Fruit fly (Drosophila melanogaster) Kc167 (cell line): ENCODE results near the gene Pgd.
A peak's percentile ranks its signal among the peaks of the same experiment; 100 is the strongest.

Experiments used
- Myc ChIP-seq: fragments of >200 bp; optimal IDR thresholded peaks from 2 replicates; lab custom pipeline; 2017; ENCODE audit warnings: missing external identifiers
- Sin3A ChIP-seq: fragments of >200 bp; optimal IDR thresholded peaks from 2 replicates; lab custom pipeline; 2018; ENCODE audit warnings: missing external identifiers
- h ChIP-seq: fragments of >200 bp; optimal IDR thresholded peaks from 3 replicates; lab custom pipeline; 2018; ENCODE audit warnings: missing external identifiers
- insv ChIP-seq: fragments of >200 bp; optimal IDR thresholded peaks from 3 replicates; lab custom pipeline; 2018; ENCODE audit warnings: missing external identifiers
- psq ChIP-seq: fragments of >200 bp; optimal IDR thresholded peaks from 2 replicates; lab custom pipeline; 2017; ENCODE audit warnings: missing external identifiers
- ttk ChIP-seq: sonication (Bioruptor generic); optimal IDR thresholded peaks from 2 replicates; lab custom pipeline; 2017; ENCODE audit warnings: missing external identifiers

The Pgd gene

DNA sequence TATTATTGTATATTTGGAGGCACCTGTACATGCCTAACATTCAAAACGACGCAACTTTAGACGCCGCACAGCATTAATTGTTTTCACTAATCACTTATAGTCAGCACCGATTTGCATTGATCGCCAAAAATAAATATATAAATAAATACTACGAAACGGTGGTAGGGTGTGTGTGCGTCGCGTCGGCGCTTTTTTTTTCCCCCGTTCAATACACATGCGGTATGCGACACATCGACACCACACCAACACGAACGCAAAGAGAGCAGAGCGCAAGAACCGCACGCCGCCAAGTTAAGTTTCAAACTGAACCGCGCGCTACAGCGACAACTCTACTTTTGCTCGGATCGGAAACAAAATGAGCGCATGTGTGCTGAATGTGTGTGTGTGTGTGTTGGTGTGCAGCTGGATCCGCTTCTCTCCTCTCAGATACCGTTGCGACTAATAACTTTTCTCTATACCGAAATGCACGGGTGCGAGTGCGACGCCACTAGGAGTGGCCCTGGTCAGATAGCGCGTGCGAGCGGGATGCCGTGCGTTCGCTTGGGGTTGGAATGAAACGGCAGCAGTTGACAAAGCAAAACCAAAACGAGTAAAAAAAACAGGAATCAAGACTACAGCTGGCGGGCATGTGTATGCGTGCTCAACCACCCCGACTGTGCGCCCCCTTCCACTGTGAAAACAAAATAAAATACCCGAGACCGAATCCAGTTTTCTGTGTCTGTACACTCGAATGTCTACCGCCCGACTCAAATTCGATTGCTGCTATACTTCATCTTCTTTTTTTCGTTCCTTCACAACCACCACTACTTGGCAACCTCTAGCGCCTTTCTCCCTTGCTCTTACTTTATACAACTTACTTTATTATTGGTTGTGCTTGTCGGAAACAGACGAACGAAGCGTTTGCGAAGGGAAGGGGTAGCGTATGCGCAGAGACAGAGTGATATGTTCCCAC, 21.6 kb upstream of the Pgd start, which contains the start of gene ph-d:
ph-d (minus strand) TSS at position 274 of the 952 bp plus-strand sequence.
- TF ChIP-seq ttk (lab: Kevin White, UChicago), result no peak
- TF ChIP-seq psq, result no peak
- no peak for TF ChIP-seq insv (lab: Kevin White, UChicago)
- TF ChIP-seq Myc (lab: Kevin White, UChicago), result no peak
- no peak for TF ChIP-seq Sin3A (lab: Kevin White, UChicago)
- no peak for TF ChIP-seq h (lab: Kevin White, UChicago)

DNA sequence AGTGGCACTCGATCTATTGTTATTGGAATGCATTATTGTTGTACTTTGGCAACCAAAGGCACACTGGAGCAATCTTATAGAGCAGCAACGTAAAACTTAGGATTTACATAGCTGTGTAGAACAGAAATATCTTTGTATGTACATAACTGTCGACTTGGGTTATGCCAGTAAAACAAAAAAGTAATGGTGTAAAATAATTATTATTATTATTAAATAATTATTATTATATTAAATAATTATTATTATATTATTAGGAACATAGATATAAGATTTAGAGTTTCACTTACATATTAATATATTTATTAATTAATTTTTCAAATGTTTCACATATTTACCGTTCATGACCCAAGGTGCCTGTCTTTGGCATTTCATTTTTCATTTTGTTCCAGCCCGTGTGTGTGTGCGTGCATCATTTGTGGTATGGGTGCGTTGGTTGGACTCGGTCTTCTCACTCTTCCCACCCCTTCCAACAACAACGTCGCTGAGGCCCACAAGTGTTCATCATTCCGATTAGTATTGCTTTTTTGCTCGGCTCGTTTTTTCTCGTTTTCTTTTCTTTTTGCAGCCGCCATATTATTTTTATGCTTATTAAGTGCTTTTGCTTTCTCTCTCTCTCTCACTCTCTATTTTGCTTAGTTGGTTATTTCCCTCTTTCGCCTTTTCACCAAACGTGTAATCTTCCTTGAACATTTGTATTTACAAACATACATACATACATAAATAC, 20.8 kb upstream of the Pgd start:
- TF ChIP-seq ttk (lab: Kevin White, UChicago) (no peak), h (lab: Kevin White, UChicago) (no peak), psq (peak; percentile 51)

DNA sequence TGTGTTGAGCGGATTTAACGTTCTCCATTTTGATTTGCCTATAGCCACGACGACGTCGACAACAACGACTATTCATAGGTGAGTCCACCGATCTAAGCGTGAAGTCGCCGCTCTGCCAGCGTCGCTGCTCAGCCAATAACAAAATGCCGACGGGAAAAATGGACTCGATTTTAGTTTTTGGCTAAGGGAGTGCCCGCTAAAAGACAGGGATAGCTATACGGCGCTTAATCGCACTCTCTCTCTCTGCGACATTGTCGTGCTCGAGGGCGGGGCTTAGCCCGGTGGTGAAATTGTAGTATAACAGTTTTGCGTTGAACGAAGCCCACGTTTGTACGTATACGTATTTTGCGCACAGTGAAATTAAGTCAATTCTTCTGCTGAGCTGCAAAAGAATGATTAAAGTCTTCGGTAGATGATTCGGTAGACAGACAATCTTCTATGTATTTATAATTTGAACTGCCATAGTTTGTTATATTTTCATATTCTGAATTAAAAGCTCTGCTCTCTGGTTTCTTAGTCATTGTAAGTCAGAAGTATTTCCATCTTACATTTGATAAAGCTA, 19.3 kb upstream of the Pgd start:
- TF ChIP-seq insv (lab: Kevin White, UChicago), result no peak
- TF ChIP-seq Myc (lab: Kevin White, UChicago), result no peak
- no peak for TF ChIP-seq ttk (lab: Kevin White, UChicago)
- no peak for TF ChIP-seq h (lab: Kevin White, UChicago)
- TF ChIP-seq psq, result no peak
- no peak for TF ChIP-seq Sin3A (lab: Kevin White, UChicago)

DNA sequence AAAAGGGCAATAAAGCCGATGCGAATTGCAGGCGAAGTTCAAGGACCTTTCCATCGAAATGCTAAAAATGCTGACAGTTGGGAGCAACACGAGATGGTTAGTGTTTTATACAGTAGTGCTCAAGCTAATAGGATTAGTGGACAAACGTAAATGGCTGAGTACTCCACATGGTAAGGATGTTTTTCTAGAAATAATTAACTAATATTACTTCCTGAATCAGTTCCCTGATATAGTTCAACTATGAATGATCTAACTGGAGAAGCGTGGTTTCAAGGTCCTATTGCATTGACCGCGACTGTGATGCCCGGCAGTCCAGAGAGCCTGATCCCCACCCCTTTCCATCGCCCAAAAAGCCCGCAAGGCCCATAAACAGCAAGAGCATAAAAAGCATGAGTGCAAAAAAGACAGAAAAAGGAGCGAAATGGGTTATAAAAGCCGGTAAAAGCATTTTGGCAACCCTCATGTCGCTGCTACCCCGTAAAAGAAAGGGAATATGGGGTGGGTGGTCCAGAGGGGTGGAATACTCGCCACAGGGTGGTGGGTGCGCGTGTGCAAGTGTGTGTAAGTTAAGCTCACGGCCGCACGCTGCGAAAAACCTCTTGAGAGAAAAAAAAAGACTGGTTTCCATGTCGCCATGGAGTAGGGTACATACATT, 10.6 kb upstream of the Pgd start:
- no peak for TF ChIP-seq ttk (lab: Kevin White, UChicago)
- TF ChIP-seq Sin3A (lab: Kevin White, UChicago), result no peak
- TF ChIP-seq psq, result no peak
- no peak for TF ChIP-seq insv (lab: Kevin White, UChicago)
- no peak for TF ChIP-seq h (lab: Kevin White, UChicago)
- no peak for TF ChIP-seq Myc (lab: Kevin White, UChicago)

DNA sequence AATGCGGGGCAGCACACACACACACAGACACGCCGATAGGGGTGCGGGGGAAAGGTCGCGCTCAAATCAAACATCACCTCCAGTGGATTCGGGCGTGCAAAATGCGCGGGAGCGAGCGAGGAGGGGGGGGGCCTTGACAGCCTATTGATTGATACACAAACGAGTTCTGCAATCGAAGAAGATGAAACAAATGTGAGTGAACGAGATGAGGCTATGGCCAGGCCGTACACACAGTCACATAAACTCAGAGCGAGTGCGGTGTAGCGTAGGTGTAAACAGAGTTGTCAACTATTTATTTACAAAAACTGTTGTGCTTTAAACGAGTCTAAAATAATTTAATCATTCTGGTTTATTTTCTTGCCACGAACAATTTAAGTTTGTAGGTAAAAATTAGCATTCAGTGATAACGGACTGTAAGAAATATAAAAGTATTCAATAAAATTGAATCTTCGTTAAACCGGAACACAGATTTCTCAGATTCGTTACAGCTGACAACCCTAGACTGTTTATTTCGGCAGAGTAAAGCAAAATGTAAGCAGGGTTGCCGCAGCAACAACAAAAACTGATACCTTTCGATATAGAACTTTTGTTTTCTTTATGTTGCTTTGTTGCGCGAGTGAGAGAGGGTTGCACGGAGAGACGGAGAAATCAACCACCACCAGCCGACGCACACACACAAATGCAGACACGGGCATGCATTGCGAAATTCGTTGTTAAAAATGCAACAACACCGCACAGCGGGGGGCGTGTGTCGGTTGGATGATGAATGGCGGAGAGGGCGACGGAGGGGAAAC, 9.8 kb upstream of the Pgd start:
- TF ChIP-seq psq, result no peak
- peak; percentile 81 for TF ChIP-seq ttk (lab: Kevin White, UChicago)

DNA sequence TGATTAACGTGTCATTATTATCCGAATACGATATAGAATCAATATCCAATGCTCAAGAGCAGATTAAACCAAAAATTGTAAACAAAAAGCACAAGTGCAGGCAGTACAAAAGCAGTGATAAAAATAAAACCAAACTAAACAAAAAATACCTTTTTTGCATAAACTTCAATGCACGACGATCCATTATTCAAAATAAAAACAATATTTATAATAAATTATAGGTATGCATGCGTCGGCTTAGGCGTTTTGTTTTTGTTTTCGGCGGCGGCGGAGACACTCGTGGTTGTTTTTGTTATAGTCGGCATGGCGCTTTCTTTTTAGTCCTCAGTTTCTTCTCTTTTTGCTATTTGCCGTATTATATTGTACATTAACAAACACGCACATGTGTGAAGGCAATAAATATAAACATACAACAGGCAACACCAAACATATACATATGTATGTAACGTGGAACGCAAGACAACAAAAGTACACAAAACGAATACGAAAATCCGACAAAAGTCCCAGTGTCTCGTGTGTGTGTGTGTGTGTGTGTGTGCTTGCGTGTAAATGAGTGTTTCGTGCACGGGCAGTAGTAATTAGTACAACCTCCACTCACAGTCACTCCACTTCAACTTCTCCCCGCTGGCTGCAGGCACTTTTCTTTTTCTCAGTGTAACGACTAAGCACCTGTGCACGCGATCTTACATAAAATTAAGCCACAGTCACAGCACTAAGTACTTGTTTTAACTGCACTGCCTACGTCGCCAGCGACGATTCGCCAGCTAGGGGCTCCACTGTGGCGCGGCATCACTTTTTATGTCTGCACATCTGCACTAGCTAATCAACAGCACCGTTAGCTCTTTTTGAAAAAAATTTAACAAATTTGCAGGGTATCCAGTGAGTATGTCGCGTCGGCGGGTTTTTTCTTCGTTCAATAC, 8.8 kb upstream of the Pgd start:
- TF ChIP-seq insv (lab: Kevin White, UChicago), result no peak
- no peak for TF ChIP-seq Myc (lab: Kevin White, UChicago)
- no peak for TF ChIP-seq h (lab: Kevin White, UChicago)
- no peak for TF ChIP-seq ttk (lab: Kevin White, UChicago)
- TF ChIP-seq psq, result no peak
- TF ChIP-seq Sin3A (lab: Kevin White, UChicago), result no peak

DNA sequence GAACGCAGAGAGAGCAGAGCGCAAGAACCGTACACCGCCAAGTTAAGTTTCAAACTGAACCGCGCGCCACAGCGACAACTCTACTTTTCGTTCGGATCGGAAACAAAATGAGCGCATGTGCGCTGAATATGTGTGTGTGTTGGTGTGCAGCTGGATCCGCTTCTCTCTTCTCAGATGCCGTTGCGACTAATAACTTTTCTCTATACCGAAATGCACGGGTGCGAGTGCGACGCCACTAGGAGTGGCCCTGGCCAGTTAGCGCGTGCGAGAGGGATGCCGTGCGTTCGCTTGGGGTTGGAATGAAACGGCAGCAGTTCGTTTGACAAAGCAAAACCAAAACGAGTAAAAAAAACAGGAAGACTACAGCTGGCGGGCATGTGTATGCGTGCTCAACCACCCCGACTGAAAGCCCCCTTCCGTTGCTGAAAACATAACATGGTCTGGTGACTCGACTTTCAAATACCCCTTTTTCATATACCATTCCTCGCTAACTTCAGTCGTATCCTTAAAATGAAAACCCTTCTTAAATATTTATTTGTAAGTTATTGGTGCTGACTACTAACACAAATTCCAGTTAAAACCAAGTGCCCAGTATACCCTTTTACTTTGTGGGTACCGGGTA, 8.0 kb upstream of the Pgd start:
- TF ChIP-seq psq (no peak), insv (lab: Kevin White, UChicago) (no peak), h (lab: Kevin White, UChicago) (no peak), ttk (lab: Kevin White, UChicago) (no peak), Sin3A (lab: Kevin White, UChicago) (no peak), Myc (lab: Kevin White, UChicago) (no peak)

DNA sequence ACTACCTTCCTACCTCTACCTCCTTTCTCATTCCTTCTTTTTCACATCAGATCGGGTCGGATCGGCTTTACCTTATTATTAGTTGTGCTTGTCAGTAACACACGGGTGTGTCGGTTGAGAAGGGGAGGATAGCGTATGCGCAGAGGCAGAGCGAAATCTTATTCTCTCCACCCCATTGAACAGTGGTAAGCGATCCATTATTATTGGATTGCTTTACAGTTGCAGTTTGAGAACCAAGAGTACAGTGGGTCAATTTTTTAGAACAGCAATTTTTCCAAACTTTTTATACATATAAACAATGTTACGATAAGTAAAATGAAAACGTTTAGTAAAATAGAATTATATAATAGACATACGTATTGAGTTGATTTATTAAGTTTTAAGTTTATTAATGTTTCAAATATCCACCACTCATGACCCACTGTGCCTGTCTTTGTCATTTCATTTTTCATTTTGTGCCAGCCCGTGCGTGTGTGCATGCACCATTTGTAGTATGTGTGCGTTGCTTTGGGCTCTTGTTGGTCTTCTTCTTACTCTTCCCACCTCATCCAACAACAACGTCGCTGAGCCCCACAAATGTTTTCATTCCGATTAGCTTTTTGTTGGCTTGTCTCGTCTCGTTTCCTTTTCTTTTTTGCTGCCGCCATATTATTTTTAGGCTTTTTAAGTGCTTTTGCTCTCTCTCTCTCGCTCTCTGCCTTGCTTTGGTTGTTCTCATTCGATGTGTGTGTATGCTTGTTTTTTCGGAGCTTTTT, 7.2 kb upstream of the Pgd start:
- no peak for TF ChIP-seq h (lab: Kevin White, UChicago)

DNA sequence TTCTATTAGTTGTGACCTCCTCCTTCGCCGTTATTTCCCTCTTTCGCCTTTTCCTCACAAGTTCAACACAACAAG, 6.8 kb upstream of the Pgd start, which contains the start of gene ph-p:
ph-p (minus strand) TSS at position 30 of the 75 bp plus-strand sequence.
- TF ChIP-seq Sin3A (lab: Kevin White, UChicago) (no peak), Myc (lab: Kevin White, UChicago) (no peak), psq (no peak), insv (lab: Kevin White, UChicago) (no peak), ttk (lab: Kevin White, UChicago) (no peak), h (lab: Kevin White, UChicago) (no peak)

DNA sequence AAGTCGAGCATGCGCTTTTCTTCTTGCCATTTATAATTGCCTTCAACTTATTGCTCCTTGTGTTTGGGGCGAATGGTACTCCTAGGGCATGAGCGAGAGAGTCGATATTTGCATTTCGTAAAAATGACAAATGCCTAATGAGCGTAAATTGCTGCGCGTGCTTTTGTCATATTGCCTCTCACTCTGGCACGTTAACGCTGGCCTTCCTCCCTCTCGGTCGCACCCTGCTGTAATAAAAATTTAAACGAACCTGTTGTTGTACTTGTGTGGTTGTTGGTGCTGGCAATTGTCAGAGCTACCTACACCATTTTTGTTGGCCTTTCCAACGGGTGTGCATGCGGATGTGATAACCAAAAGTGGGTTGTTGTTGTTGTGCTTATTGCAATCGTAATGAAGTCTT, 6.5 kb upstream of the Pgd start:
- TF ChIP-seq Myc (lab: Kevin White, UChicago) (no peak), h (lab: Kevin White, UChicago) (no peak), insv (lab: Kevin White, UChicago) (no peak), ttk (lab: Kevin White, UChicago) (no peak), psq (no peak), Sin3A (lab: Kevin White, UChicago) (no peak)
